Fruit fly (Drosophila melanogaster): Measurements from ENCODE around the gene Hsp27.

Gene Hsp27

dm6 chr3L:9398435-9398981, 14.6 kb downstream of the Hsp27 start (continued):
- TF ChIP-seq Gug (GFP tag; IDR thresholded peaks at IDR 0.05) (0 out of 4 replicates have a peak, but pooled peaks have one; percentile 18), ewg (GFP tag; optimal IDR thresholded peaks at IDR 0.05) (no peak), CG34422 (GFP tag; IDR thresholded peaks at IDR 0.05) (0 out of 3 replicates have a peak, but pooled peaks have one; percentile 15), toy (GFP tag; IDR thresholded peaks at IDR 0.05) (no peak), D19A (tag; optimal IDR thresholded peaks at IDR 0.05) (peak; percentile 85), CG11247 (GFP tag; IDR thresholded peaks at IDR 0.05) (0 out of 2 replicates have a peak, but pooled peaks have one; percentile 11), CG4820 (GFP tag; optimal IDR thresholded peaks at IDR 0.05) (peak; percentile 12), phol (tag; optimal IDR thresholded peaks at IDR 0.05) (peak; percentile 4), MBD-R2 (GFP tag; IDR thresholded peaks at IDR 0.05) (no peak), Meics (GFP tag; optimal IDR thresholded peaks at IDR 0.05) (no peak), CG6175 (GFP tag; IDR thresholded peaks at IDR 0.05) (peak; percentile 38; the same call in 1 of the 3 replicates), CG12219 (GFP tag; optimal IDR thresholded peaks at IDR 0.05) (no peak), CG31441 (GFP tag; IDR thresholded peaks at IDR 0.05) (no peak), crol (GFP tag; IDR thresholded peaks at IDR 0.05) (peak; percentile 69), lmd (GFP tag; IDR thresholded peaks at IDR 0.05) (peak; percentile 37; the same call in 1 of the 2 replicates), CG9876 (GFP tag; optimal IDR thresholded peaks at IDR 0.05) (no peak), bcd (GFP tag; optimal IDR thresholded peaks at IDR 0.05) (peak; percentile 15), gem (tag; optimal IDR thresholded peaks at IDR 0.05) (peak; percentile 24), Bteb2 (GFP tag; optimal IDR thresholded peaks at IDR 0.05) (no peak), CG9727 (GFP tag; optimal IDR thresholded peaks at IDR 0.05) (peak; percentile 6), Dll (GFP tag; IDR thresholded peaks at IDR 0.05; ENCODE audit: partially characterized antibody) (no peak), pros (GFP tag; optimal IDR thresholded peaks at IDR 0.05) (no peak), fd64A (GFP tag; optimal IDR thresholded peaks at IDR 0.05) (no peak), CG32532 (GFP tag; IDR thresholded peaks at IDR 0.05) (peak; percentile 37), Jarid2 (GFP tag; optimal IDR thresholded peaks at IDR 0.05) (no peak), CG11504 (tag; optimal IDR thresholded peaks at IDR 0.05) (peak; percentile 14), CG16779 (GFP tag; IDR thresholded peaks at IDR 0.05) (0 out of 2 replicates have a peak, but pooled peaks have one; percentile 20), Opbp (GFP tag; IDR thresholded peaks at IDR 0.05; ENCODE audit: partially characterized antibody) (0 out of 3 replicates have a peak, but pooled peaks have one; percentile 13), CG4424 (GFP tag; optimal IDR thresholded peaks at IDR 0.05) (peak; percentile 25), Sry-δ (GFP tag; optimal IDR thresholded peaks at IDR 0.05) (no peak), Sox100B (GFP tag; optimal IDR thresholded peaks at IDR 0.05) (no peak), YL-1 (GFP tag; optimal IDR thresholded peaks at IDR 0.05) (no peak), sug (tag; optimal IDR thresholded peaks at IDR 0.05) (peak; percentile 30), CG2712 (tag; optimal IDR thresholded peaks at IDR 0.05) (peak; percentile 12), CG14441 (GFP tag; IDR thresholded peaks at IDR 0.05) (0 out of 2 replicates have a peak, but pooled peaks have one; percentile 8), NC2β (GFP tag; optimal IDR thresholded peaks at IDR 0.05) (no peak), CG2199 (GFP tag; IDR thresholded peaks at IDR 0.05) (0 out of 3 replicates have a peak, but pooled peaks have one; percentile 45), sr (GFP tag; IDR thresholded peaks at IDR 0.05) (no peak), CG5180 (GFP tag; optimal IDR thresholded peaks at IDR 0.05) (peak; percentile 18), Drgx (GFP tag; IDR thresholded peaks at IDR 0.05) (peak; percentile 42; the same call in 1 of the 2 replicates), Oli (tag; optimal IDR thresholded peaks at IDR 0.05) (no peak), sens-2 (GFP tag; IDR thresholded peaks at IDR 0.05) (no peak), ci (GFP tag; IDR thresholded peaks at IDR 0.05) (peak; percentile 54; the same call in 2 of the 3 replicates), CG7357 (GFP tag; IDR thresholded peaks at IDR 0.05) (peak; percentile 39; the same call in 1 of the 3 replicates), CG18262 (tag; optimal IDR thresholded peaks at IDR 0.05) (peak; percentile 0), CG13424 (tag; optimal IDR thresholded peaks at IDR 0.05) (no peak), Atf6 (GFP tag; IDR thresholded peaks at IDR 0.05) (0 out of 2 replicates have a peak, but pooled peaks have one; percentile 21), HHEX (GFP tag; optimal IDR thresholded peaks at IDR 0.05) (peak; percentile 16), CG8290 (GFP tag; optimal IDR thresholded peaks at IDR 0.05) (no peak), CG8290 (tag; optimal IDR thresholded peaks at IDR 0.05) (peak in 1 of 2 experiments; percentile 25)
